Fruit fly (Drosophila melanogaster) whole organism, embryonic: ENCODE results near the gene Snapin.
A peak's percentile ranks its signal among the peaks of the same experiment; 100 is the strongest.

Source experiments
- Awh ChIP-seq: fragments of 200-800 bp; sonication (Bioruptor generic); IDR thresholded peaks from 2 replicates; pipeline ENCODE4, ENCODE4 v1.3.6; 2022; ENCODE audit warnings: missing biosample characterization, missing genetic modification characterization
- B-H1 ChIP-seq: fragments of 200-800 bp; sonication (Bioruptor generic); IDR thresholded peaks from 3 replicates; pipeline ENCODE4 v1.3.6; 2022; ENCODE audit warnings: missing biosample characterization, missing genetic modification characterization
- Bteb2 ChIP-seq: fragments of 200-800 bp; sonication (Bioruptor generic); optimal IDR thresholded peaks from 2 replicates; lab custom pipeline; 2016; ENCODE audit warnings: missing biosample characterization, missing genetic modification characterization
- CG10366 ChIP-seq: fragments of 200-800 bp; sonication (Bioruptor generic); IDR thresholded peaks from 2 replicates; pipeline ENCODE4 v1.3.6; 2022; ENCODE audit warnings: missing biosample characterization, missing genetic modification characterization
- CG1233 ChIP-seq: fragments of 200-800 bp; sonication (Bioruptor generic); optimal IDR thresholded peaks from 4 replicates; lab custom pipeline; 2018; ENCODE audit warnings: missing biosample characterization, mild to moderate bottlenecking, missing genetic modification characterization
- CG14014 ChIP-seq: fragments of 200-800 bp; sonication (Bioruptor generic); IDR thresholded peaks from 2 replicates; pipeline ENCODE4 v1.3.6; 2022; ENCODE audit warnings: missing biosample characterization, missing genetic modification characterization
- CG14860 ChIP-seq: fragments of 200-800 bp; sonication (Bioruptor generic); IDR thresholded peaks from 3 replicates; pipeline ENCODE4 v1.3.6; 2022; ENCODE audit warnings: missing biosample characterization, missing genetic modification characterization; ENCODE audit not compliant: partially characterized antibody
- CG14965 ChIP-seq: fragments of 200-800 bp; sonication (Bioruptor generic); optimal IDR thresholded peaks from 2 replicates; lab custom pipeline; 2016; ENCODE audit warnings: missing biosample characterization, missing genetic modification characterization, borderline replicate concordance
- CG15479 ChIP-seq: fragments of 200-800 bp; sonication (Bioruptor generic); optimal IDR thresholded peaks from 3 replicates; lab custom pipeline; 2019; ENCODE audit warnings: missing biosample characterization, mild to moderate bottlenecking, missing genetic modification characterization, moderate library complexity
- CG17361 ChIP-seq: fragments of 200-800 bp; sonication (Bioruptor generic); IDR thresholded peaks from 3 replicates; pipeline ENCODE4 v1.3.6; 2022; ENCODE audit warnings: missing biosample characterization, missing genetic modification characterization
- CG32532 ChIP-seq: fragments of 200-800 bp; sonication (Bioruptor generic); IDR thresholded peaks from 2 replicates; pipeline ENCODE4 v1.3.6; 2022; ENCODE audit warnings: missing biosample characterization, missing genetic modification characterization
- CG4328 ChIP-seq: fragments of 200-800 bp; sonication (Bioruptor generic); optimal IDR thresholded peaks from 3 replicates; lab custom pipeline; 2017; ENCODE audit warnings: missing biosample characterization, missing genetic modification reagents, missing genetic modification characterization
- CG43689 ChIP-seq: fragments of 200-800 bp; sonication (Bioruptor generic); IDR thresholded peaks from 2 replicates; pipeline ENCODE4 v1.3.6; 2022; ENCODE audit warnings: missing biosample characterization, missing genetic modification characterization
- CG4707 ChIP-seq: fragments of 200-800 bp; sonication (Bioruptor generic); optimal IDR thresholded peaks from 2 replicates; lab custom pipeline; 2018; ENCODE audit warnings: missing biosample characterization, mild to moderate bottlenecking, missing genetic modification characterization, moderate library complexity
- CG6175 ChIP-seq: fragments of 200-800 bp; sonication (Bioruptor generic); IDR thresholded peaks from 3 replicates; pipeline ENCODE4 v1.3.6; 2022; ENCODE audit warnings: missing biosample characterization, missing genetic modification characterization
- CG6813 ChIP-seq: fragments of 200-800 bp; sonication (Bioruptor generic); optimal IDR thresholded peaks from 2 replicates; lab custom pipeline; 2017; ENCODE audit warnings: missing biosample characterization, missing genetic modification characterization, mild to moderate bottlenecking, moderate library complexity, missing genetic modification reagents
- CG7271 ChIP-seq: fragments of 200-800 bp; sonication (Bioruptor generic); optimal IDR thresholded peaks from 2 replicates; lab custom pipeline; 2018; ENCODE audit warnings: missing biosample characterization, mild to moderate bottlenecking, missing genetic modification characterization, moderate library complexity
- CG7357 ChIP-seq: fragments of 200-800 bp; sonication (Bioruptor generic); IDR thresholded peaks from 3 replicates; pipeline ENCODE4 v1.3.6; 2022; ENCODE audit warnings: missing biosample characterization, missing genetic modification characterization
- CG7372 ChIP-seq: fragments of 200-800 bp; sonication (Bioruptor generic); IDR thresholded peaks from 2 replicates; pipeline ENCODE4 v1.3.6; 2022; ENCODE audit warnings: missing biosample characterization, missing genetic modification characterization
- CG9437 ChIP-seq: fragments of 200-800 bp; sonication (Bioruptor generic); optimal IDR thresholded peaks from 2 replicates; lab custom pipeline; 2018; ENCODE audit warnings: missing biosample characterization, mild to moderate bottlenecking, missing genetic modification characterization
- CG9727 ChIP-seq: fragments of 200-800 bp; sonication (Bioruptor generic); optimal IDR thresholded peaks from 3 replicates; lab custom pipeline; 2017; ENCODE audit warnings: missing biosample characterization, mild to moderate bottlenecking, missing genetic modification characterization
- CTCF ChIP-seq: fragments of 200-800 bp; sonication (Bioruptor generic); optimal IDR thresholded peaks from 2 replicates; lab custom pipeline; 2017; ENCODE audit warnings: missing biosample characterization, mild to moderate bottlenecking, missing genetic modification characterization, moderate library complexity
- Camta ChIP-seq: fragments of 200-800 bp; sonication (Bioruptor generic); optimal IDR thresholded peaks from 2 replicates; lab custom pipeline; 2016; ENCODE audit warnings: missing biosample characterization, missing genetic modification characterization
- CoRest ChIP-seq: fragments of 200-800 bp; sonication (Bioruptor generic); optimal IDR thresholded peaks from 3 replicates; lab custom pipeline; 2018; ENCODE audit warnings: missing biosample characterization, mild to moderate bottlenecking, missing genetic modification characterization, moderate library complexity
- Dll ChIP-seq: fragments of 200-800 bp; sonication (Bioruptor generic); IDR thresholded peaks from 4 replicates; pipeline ENCODE4 v1.3.6; 2022; ENCODE audit warnings: missing biosample characterization, missing genetic modification characterization; ENCODE audit not compliant: partially characterized antibody
- HLHmδ ChIP-seq: fragments of 200-800 bp; sonication (Bioruptor generic); optimal IDR thresholded peaks from 2 replicates; lab custom pipeline; 2018; ENCODE audit warnings: missing biosample characterization, mild to moderate bottlenecking, missing genetic modification characterization, moderate library complexity
- Med ChIP-seq: fragments of 200-800 bp; sonication (Bioruptor generic); peaks from one replicate; lab custom pipeline; 2016; ENCODE audit warnings: missing biosample characterization, missing genetic modification characterization, mild to moderate bottlenecking, inconsistent platforms, moderate library complexity
- Opbp ChIP-seq: fragments of 200-800 bp; sonication (Bioruptor generic); IDR thresholded peaks from 3 replicates; pipeline ENCODE4 v1.3.6; 2022; ENCODE audit warnings: missing biosample characterization, missing genetic modification characterization; ENCODE audit not compliant: partially characterized antibody
- Stat92E ChIP-seq, 3 experiments: fragments of >200 bp in 2 of 3; fragments of 200-800 bp in 1 of 3; sonication (Bioruptor generic) in 1 of 3; optimal IDR thresholded peaks; 2 replicates each; lab custom pipeline; 2017 to 2019; ENCODE audit warnings: missing biosample characterization in 3 of 3, missing genetic modification characterization in 3 of 3, mild to moderate bottlenecking in 1 of 3, moderate library complexity in 1 of 3
- cad ChIP-seq: fragments of >200 bp; optimal IDR thresholded peaks from 2 replicates; lab custom pipeline; 2017; ENCODE audit warnings: missing biosample characterization, missing genetic modification characterization
- danr ChIP-seq: fragments of 200-800 bp; sonication (Bioruptor generic); IDR thresholded peaks from 2 replicates; pipeline ENCODE4 v1.3.6; 2022; ENCODE audit warnings: missing biosample characterization, missing genetic modification characterization
- emc ChIP-seq: fragments of 200-800 bp; sonication (Bioruptor generic); optimal IDR thresholded peaks from 2 replicates; lab custom pipeline; 2016; ENCODE audit warnings: missing biosample characterization, missing genetic modification characterization
- en ChIP-seq: fragments of 200-800 bp; sonication (Bioruptor generic); optimal IDR thresholded peaks from 2 replicates; lab custom pipeline; 2016; ENCODE audit warnings: missing biosample characterization, missing genetic modification characterization
- eve ChIP-seq, 2 experiments: fragments of >200 bp; optimal IDR thresholded peaks; 2 replicates each; lab custom pipeline; 2017; ENCODE audit warnings: missing biosample characterization in 2 of 2, missing genetic modification characterization in 2 of 2
- fru ChIP-seq: fragments of >200 bp; optimal IDR thresholded peaks from 2 replicates; lab custom pipeline; 2017
- gcm2 ChIP-seq: fragments of 200-800 bp; sonication (Bioruptor generic); optimal IDR thresholded peaks from 2 replicates; lab custom pipeline; 2016; ENCODE audit warnings: missing biosample characterization, missing genetic modification characterization
- knrl ChIP-seq: fragments of 200-800 bp; sonication (Bioruptor generic); IDR thresholded peaks from 3 replicates; pipeline ENCODE4 v1.3.6; 2022; ENCODE audit warnings: missing biosample characterization, missing genetic modification characterization; ENCODE audit not compliant: partially characterized antibody
- nerfin-1 ChIP-seq: fragments of 200-800 bp; sonication (Bioruptor generic); optimal IDR thresholded peaks from 3 replicates; lab custom pipeline; 2019; ENCODE audit warnings: missing biosample characterization, mild to moderate bottlenecking, missing genetic modification characterization, moderate library complexity
- nerfin-2 ChIP-seq: fragments of 200-800 bp; sonication (Bioruptor generic); IDR thresholded peaks from 2 replicates; pipeline ENCODE4 v1.3.6; 2022; ENCODE audit warnings: missing biosample characterization, missing genetic modification characterization; ENCODE audit not compliant: partially characterized antibody
- otp ChIP-seq: fragments of 200-800 bp; sonication (Bioruptor generic); IDR thresholded peaks from 3 replicates; pipeline ENCODE4, ENCODE4 v1.3.6; 2022; ENCODE audit warnings: missing biosample characterization, missing genetic modification characterization
- salm ChIP-seq: fragments of 200-800 bp; sonication (Bioruptor generic); optimal IDR thresholded peaks from 2 replicates; lab custom pipeline; 2018; ENCODE audit warnings: missing biosample characterization, mild to moderate bottlenecking, missing genetic modification characterization
- sc ChIP-seq, 3 experiments: fragments of >200 bp in 2 of 3; fragments of 200-800 bp in 1 of 3; sonication (Bioruptor generic) in 1 of 3; optimal IDR thresholded peaks; 2 replicates in 2 of 3; 3 replicates in 1 of 3; lab custom pipeline; 2017; ENCODE audit warnings: mild to moderate bottlenecking in 1 of 3, missing biosample characterization in 1 of 3, missing genetic modification characterization in 1 of 3, missing genetic modification reagents in 1 of 3
- scrt ChIP-seq: fragments of 200-800 bp; sonication (Bioruptor generic); optimal IDR thresholded peaks from 2 replicates; lab custom pipeline; 2018; ENCODE audit warnings: missing biosample characterization, mild to moderate bottlenecking, missing genetic modification characterization, moderate library complexity
- trem ChIP-seq: fragments of 200-800 bp; optimal IDR thresholded peaks from 3 replicates; lab custom pipeline; 2019; ENCODE audit warnings: missing biosample characterization, mild to moderate bottlenecking, missing genetic modification characterization, moderate library complexity
- zen ChIP-seq: fragments of 200-800 bp; sonication (Bioruptor generic); optimal IDR thresholded peaks from 3 replicates; lab custom pipeline; 2018; ENCODE audit warnings: missing biosample characterization, mild to moderate bottlenecking, missing genetic modification characterization, moderate library complexity

Gene Snapin

DNA sequence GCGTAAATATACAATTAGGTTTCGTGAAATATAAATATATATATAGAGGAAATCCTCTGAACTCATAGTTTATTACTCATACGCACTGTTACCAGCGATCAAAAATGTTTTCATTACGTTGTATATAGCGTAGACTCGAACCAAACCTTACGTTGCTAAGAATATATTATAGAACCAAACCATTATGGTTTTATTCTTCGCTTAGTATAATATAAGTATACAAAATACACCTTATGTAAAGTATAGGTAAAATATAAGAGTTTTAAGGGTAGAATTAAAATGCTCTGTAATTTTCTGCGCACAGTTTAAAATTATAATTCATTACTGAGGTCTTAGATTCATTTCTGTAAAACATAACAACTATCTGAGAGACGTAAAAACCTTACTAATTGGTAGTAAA lies 35.0 kb downstream of the Snapin start (continued):
- TF ChIP-seq CG9727 (GFP tag; lab: Kevin White, UChicago) (no peak), CTCF (GFP tag; lab: Kevin White, UChicago) (peak; percentile 79), CoRest (tag; lab: Kevin White, UChicago) (peak; percentile 13), salm (tag; lab: Kevin White, UChicago) (no peak), cad (GFP tag; lab: Kevin White, UChicago) (no peak), B-H1 (GFP tag; lab: Robert Waterston, UW) (no peak), Camta (GFP tag; lab: Kevin White, UChicago) (no peak), CG14014 (GFP tag; lab: Robert Waterston, UW) (no peak), CG4328 (GFP tag; lab: Kevin White, UChicago) (no peak), Awh (no peak), Bteb2 (GFP tag; lab: Kevin White, UChicago) (no peak), Dll (GFP tag; lab: Robert Waterston, UW) (no peak), CG7357 (GFP tag; lab: Robert Waterston, UW) (no peak), otp (GFP tag; lab: Robert Waterston, UW) (no peak), Opbp (GFP tag; lab: Robert Waterston, UW) (no peak; the same call in 2 of the 3 replicates), CG7372 (peak; percentile 84), CG17361 (no peak), fru (lab: Kevin White, UChicago) (no peak), HLHmδ (GFP tag; lab: Kevin White, UChicago) (no peak), CG6175 (GFP tag; lab: Robert Waterston, UW) (no peak), CG1233 (GFP tag; lab: Kevin White, UChicago) (no peak), scrt (GFP tag; lab: Kevin White, UChicago) (no peak), sc (optimal IDR thresholded peaks at IDR 0.05; lab: Kevin White, UChicago) (no peak), sc (GFP tag; optimal IDR thresholded peaks at IDR 0.05; lab: Kevin White, UChicago) (no peak), en (GFP tag; lab: Kevin White, UChicago) (no peak), CG4707 (GFP tag; lab: Kevin White, UChicago) (no peak), CG10366 (GFP tag; lab: Robert Waterston, UW) (no peak), CG32532 (GFP tag; lab: Robert Waterston, UW) (no peak), CG43689 (GFP tag; lab: Robert Waterston, UW) (no peak), danr (no peak), nerfin-2 (GFP tag; lab: Robert Waterston, UW) (no peak), CG7271 (tag; lab: Kevin White, UChicago) (no peak), knrl (GFP tag; lab: Robert Waterston, UW) (peak; percentile 41; the same call in 1 of the 3 replicates), Stat92E (GFP tag; optimal IDR thresholded peaks at IDR 0.05; lab: Kevin White, UChicago) (no peak), CG6813 (no peak), trem (tag; lab: Kevin White, UChicago) (peak; percentile 6), emc (GFP tag; lab: Kevin White, UChicago) (no peak), Med (GFP tag; lab: Kevin White, UChicago) (peak; percentile 1), gcm2 (GFP tag; lab: Kevin White, UChicago) (no peak), CG15479 (no peak), eve (GFP tag; optimal IDR thresholded peaks at IDR 0.05; lab: Kevin White, UChicago) (no peak), CG14965 (GFP tag; lab: Kevin White, UChicago) (no peak), nerfin-1 (no peak), CG14860 (GFP tag; lab: Robert Waterston, UW) (no peak), CG9437 (GFP tag; lab: Kevin White, UChicago) (peak; percentile 99), zen (tag; lab: Kevin White, UChicago) (peak; percentile 6)
